Worm (Caenorhabditis elegans): ENCODE data around the gene rskd-1.

Gene rskd-1

ce11 chrV:12281508-12281907 is 6.9 kb downstream of the rskd-1 start:
- TF ChIP-seq him-1 (tag; optimal IDR thresholded peaks at IDR 0.05) (no peak), dao-5 (tag; optimal IDR thresholded peaks at IDR 0.05) (no peak), W03F9.2 (tag; optimal IDR thresholded peaks at IDR 0.05) (no peak)

ce11 chrV:12276946-12277345 is 11.5 kb downstream of the rskd-1 start, which contains the start of gene bnc-1:
Gene bnc-1, minus strand, starts transcription at chrV:12277046.
- TF ChIP-seq him-1 (tag; optimal IDR thresholded peaks at IDR 0.05) (no peak), W03F9.2 (tag; optimal IDR thresholded peaks at IDR 0.05) (no peak), dao-5 (tag; optimal IDR thresholded peaks at IDR 0.05) (no peak)

- no peak for TF ChIP-seq him-1 (tag; optimal IDR thresholded peaks at IDR 0.05)
- TF ChIP-seq W03F9.2 (tag; optimal IDR thresholded peaks at IDR 0.05) = no peak
- no peak for TF ChIP-seq dao-5 (tag; optimal IDR thresholded peaks at IDR 0.05)
Observed at ce11 chrV:12275714-12276113, 12.7 kb downstream of the rskd-1 start.

ce11 chrV:12271495-12271894 is 16.9 kb downstream of the rskd-1 start, which contains the start of the genes tsfm-1 and capg-2:
Gene tsfm-1, minus strand, starts transcription at chrV:12271551.
Gene capg-2, plus strand, starts transcription at chrV:12271873.
- TF ChIP-seq W03F9.2 (tag; optimal IDR thresholded peaks at IDR 0.05) = peak; percentile 19
- TF ChIP-seq dao-5 (tag; optimal IDR thresholded peaks at IDR 0.05) = no peak
- TF ChIP-seq him-1 (tag; optimal IDR thresholded peaks at IDR 0.05) = no peak

- no peak for TF ChIP-seq him-1 (tag; optimal IDR thresholded peaks at IDR 0.05)
- TF ChIP-seq W03F9.2 (tag; optimal IDR thresholded peaks at IDR 0.05) = no peak
- no peak for TF ChIP-seq dao-5 (tag; optimal IDR thresholded peaks at IDR 0.05)
Observed at ce11 chrV:12269272-12269767, 19.1 kb downstream of the rskd-1 start, which contains the start of gene twk-24. Gene twk-24, minus strand, starts transcription at chrV:12269322.

- no peak for TF ChIP-seq dao-5 (tag; optimal IDR thresholded peaks at IDR 0.05)
- TF ChIP-seq W03F9.2 (tag; optimal IDR thresholded peaks at IDR 0.05) = no peak
- no peak for TF ChIP-seq him-1 (tag; optimal IDR thresholded peaks at IDR 0.05)
Observed at ce11 chrV:12263723-12264122, 24.7 kb downstream of the rskd-1 start, which contains the start of gene ssp-35. Gene ssp-35, minus strand, starts transcription at chrV:12263823.

ce11 chrV:12261377-12261776 is 27.0 kb downstream of the rskd-1 start, which contains the start of gene tbb-6:
Gene tbb-6, plus strand, starts transcription at chrV:12261531.
- TF ChIP-seq dao-5 (tag; optimal IDR thresholded peaks at IDR 0.05) (no peak), W03F9.2 (tag; optimal IDR thresholded peaks at IDR 0.05) (no peak), him-1 (tag; optimal IDR thresholded peaks at IDR 0.05) (no peak)

- TF ChIP-seq him-1 (tag; optimal IDR thresholded peaks at IDR 0.05) = no peak
- no peak for TF ChIP-seq W03F9.2 (tag; optimal IDR thresholded peaks at IDR 0.05)
- no peak for TF ChIP-seq dao-5 (tag; optimal IDR thresholded peaks at IDR 0.05)
Observed at ce11 chrV:12258922-12259321, 29.5 kb downstream of the rskd-1 start, which contains the start of gene ugt-56. Gene ugt-56, plus strand, starts transcription at chrV:12258982.

ce11 chrV:12256398-12256797 is 32.0 kb downstream of the rskd-1 start, which contains the start of gene ugt-55:
Gene ugt-55, plus strand, starts transcription at chrV:12256698.
- TF ChIP-seq W03F9.2 (tag; optimal IDR thresholded peaks at IDR 0.05) (no peak), him-1 (tag; optimal IDR thresholded peaks at IDR 0.05) (no peak), dao-5 (tag; optimal IDR thresholded peaks at IDR 0.05) (no peak)

- no peak for TF ChIP-seq dao-5 (tag; optimal IDR thresholded peaks at IDR 0.05)
Observed at ce11 chrV:12255343-12255742, 33.1 kb downstream of the rskd-1 start, which contains the start of gene T04H1.12. Gene T04H1.12, plus strand, starts transcription at chrV:12255643.

ce11 chrV:12252272-12252671 is 36.1 kb downstream of the rskd-1 start, which contains the start of gene lrx-1:
Gene lrx-1, plus strand, starts transcription at chrV:12252572.
- TF ChIP-seq him-1 (tag; optimal IDR thresholded peaks at IDR 0.05) (no peak), W03F9.2 (tag; optimal IDR thresholded peaks at IDR 0.05) (no peak), dao-5 (tag; optimal IDR thresholded peaks at IDR 0.05) (no peak)

ce11 chrV:12251041-12251440 is 37.4 kb downstream of the rskd-1 start, which contains the start of gene T04H1.5:
Gene T04H1.5, plus strand, starts transcription at chrV:12251341.
- TF ChIP-seq W03F9.2 (tag; optimal IDR thresholded peaks at IDR 0.05) (no peak), him-1 (tag; optimal IDR thresholded peaks at IDR 0.05) (no peak), dao-5 (tag; optimal IDR thresholded peaks at IDR 0.05) (no peak)

- TF ChIP-seq W03F9.2 (tag; optimal IDR thresholded peaks at IDR 0.05) (no peak), him-1 (tag; optimal IDR thresholded peaks at IDR 0.05) (no peak), dao-5 (tag; optimal IDR thresholded peaks at IDR 0.05) (no peak)
Observed at ce11 chrV:12245777-12246452, 42.5 kb downstream of the rskd-1 start.

All from whole organism, L4/young adult.